Worm (Caenorhabditis elegans) whole organism, L1 larva: ENCODE data around the gene npr-31.

Source experiments
- nhr-12 ChIP-seq: sonication (generic microtip); optimal IDR thresholded peaks from 2 replicates; lab custom pipeline; 2017; ENCODE audit warnings: missing biosample characterization, missing genetic modification characterization
- nhr-237 ChIP-seq: fragments of 150-350 bp; optimal IDR thresholded peaks from 2 replicates; lab custom pipeline; 2014; ENCODE audit warnings: missing biosample characterization, missing genetic modification characterization

DNA sequence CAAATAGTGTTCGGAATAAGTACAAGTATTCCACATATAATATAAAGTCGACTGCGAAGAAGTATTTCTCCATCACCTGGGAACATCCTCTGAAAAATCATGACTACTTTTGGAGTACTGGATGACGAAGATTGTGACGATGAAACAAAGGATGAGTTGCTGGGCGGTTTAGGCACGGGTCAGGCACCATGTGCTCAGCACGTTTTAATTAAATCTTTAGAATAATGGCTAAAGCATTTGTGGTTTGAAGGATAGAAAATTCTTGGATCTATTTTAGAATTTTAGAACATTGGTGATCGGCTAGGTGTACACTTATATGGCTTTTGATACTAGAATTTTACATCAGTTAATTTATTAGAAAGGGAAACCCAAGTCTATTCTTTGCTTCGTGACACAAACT is 42.7 kb downstream of the npr-31 start, which contains the start of gene C27H5.6:
- TF ChIP-seq nhr-12, result no peak
- no peak for TF ChIP-seq nhr-237
